Fruit fly (Drosophila melanogaster) S2 (cell line): Measurements from ENCODE around the gene CG4570.

ENCODE experiments used
- CG8478 ChIP-seq: fragments of >200 bp; optimal IDR thresholded peaks from 2 replicates; lab custom pipeline; 2018
- CTCF ChIP-seq, 2 experiments: fragments of >200 bp; optimal IDR thresholded peaks; 2 replicates each; lab custom pipeline; 2018

DNA sequence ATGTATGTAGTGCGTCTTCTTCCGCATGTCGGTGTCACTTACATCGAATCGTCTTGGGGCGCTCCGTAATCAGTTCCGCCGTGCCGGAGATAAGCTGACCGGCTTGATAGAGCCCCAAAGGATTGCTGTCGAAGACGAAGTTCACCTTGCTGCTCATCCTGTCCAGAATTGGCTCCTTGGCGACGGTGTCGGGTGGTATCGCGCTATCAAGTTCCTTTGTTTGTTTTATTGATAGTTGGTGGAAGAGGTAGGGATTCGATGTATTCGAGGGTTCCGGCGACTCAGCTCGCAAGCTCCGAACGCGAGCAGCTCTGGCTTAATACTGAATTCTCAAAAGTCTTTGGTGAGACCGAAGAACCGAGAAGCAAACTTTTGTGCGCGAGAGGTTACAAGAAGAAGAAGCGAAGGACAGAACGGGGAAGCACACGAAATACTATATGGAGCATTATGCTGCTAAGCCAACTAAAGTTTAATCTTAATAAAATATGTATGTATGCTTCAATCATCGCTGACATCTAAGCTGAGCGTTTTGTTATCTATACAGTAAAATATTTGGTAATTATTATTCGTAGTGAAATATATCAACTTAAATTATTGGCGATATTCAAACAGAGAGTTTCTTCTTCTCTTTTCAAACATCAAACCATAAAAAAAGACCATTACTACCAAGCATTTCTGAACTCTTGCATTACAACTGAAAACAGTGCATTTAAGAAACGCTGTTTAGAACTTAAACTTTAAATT, 28.2 kb downstream of the CG4570 start, which contains the start of gene CG14696:
- TF ChIP-seq CTCF (optimal IDR thresholded peaks at IDR 0.05; lab: Kevin White, UChicago) (no peak), CG8478 (lab: Kevin White, UChicago) (no peak)
